Worm (Caenorhabditis elegans): ENCODE data around the gene T28A8.4.

DNA sequence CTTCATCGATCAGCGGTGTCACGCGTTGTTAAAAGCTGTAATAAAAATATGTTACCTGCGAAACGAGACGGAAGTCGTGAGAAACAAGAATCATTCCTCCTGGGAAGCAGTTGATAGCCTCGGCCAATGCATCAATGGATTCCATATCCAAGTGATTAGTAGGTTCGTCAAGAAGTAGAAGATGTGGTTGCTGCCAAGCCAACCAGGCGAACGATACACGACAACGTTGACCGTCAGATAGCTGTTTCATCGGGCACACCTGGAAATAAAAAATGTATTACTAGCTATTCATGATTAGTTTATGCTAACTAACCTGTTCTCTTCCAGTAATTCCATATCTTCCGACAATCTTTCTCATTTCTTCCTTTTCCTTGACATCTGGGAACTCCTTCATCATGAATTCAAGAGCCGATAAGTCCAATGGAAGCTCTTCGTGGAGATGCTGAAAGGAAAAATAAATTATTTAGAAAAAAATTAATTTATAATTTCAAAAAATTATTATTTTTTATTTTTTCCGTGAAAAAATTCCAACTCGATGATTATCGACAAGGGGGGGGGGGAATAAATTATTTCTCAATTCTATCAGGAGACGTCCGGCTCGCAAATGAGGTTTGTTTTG is 44.4 kb upstream of the T28A8.4 start, which contains the start of gene tag-164:
- no peak for TF ChIP-seq snpc-4 (tag; optimal IDR thresholded peaks at IDR 0.05)
- no peak for TF ChIP-seq nhr-12 (tag; optimal IDR thresholded peaks at IDR 0.05)
- no peak for TF ChIP-seq R02D3.7 (tag; optimal IDR thresholded peaks at IDR 0.05)
- no peak for TF ChIP-seq skn-1 (tag; optimal IDR thresholded peaks at IDR 0.05)
- TF ChIP-seq elt-1 (tag; optimal IDR thresholded peaks at IDR 0.05), result no peak
- TF ChIP-seq mdl-1 (tag; optimal IDR thresholded peaks at IDR 0.05), result no peak
- TF ChIP-seq nhr-6 (tag; optimal IDR thresholded peaks at IDR 0.05), result no peak
- no peak for TF ChIP-seq ztf-1 (GFP tag; conservative IDR thresholded peaks at IDR 0.05)
- TF ChIP-seq nhr-21 (tag; optimal IDR thresholded peaks at IDR 0.05), result no peak
- TF ChIP-seq egl-27 (tag; optimal IDR thresholded peaks at IDR 0.05), result no peak
- no peak for TF ChIP-seq elt-3 (tag; optimal IDR thresholded peaks at IDR 0.05)
